Fruit fly (Drosophila melanogaster) whole organism, embryonic: ENCODE data around the gene CG6051.

Source experiments
- Adf1 ChIP-seq: fragments of 200-800 bp; sonication (Bioruptor generic); IDR thresholded peaks from 2 replicates; pipeline ENCODE4 v1.3.6; 2022; ENCODE audit warnings: missing biosample characterization, missing genetic modification characterization
- Blimp-1 ChIP-seq: fragments of 200-800 bp; sonication (Bioruptor generic); optimal IDR thresholded peaks from 3 replicates; lab custom pipeline; 2018; ENCODE audit warnings: missing biosample characterization, missing genetic modification characterization, mild to moderate bottlenecking, moderate library complexity, missing genetic modification reagents
- CG10274 ChIP-seq: fragments of 200-800 bp; sonication (Bioruptor generic); optimal IDR thresholded peaks from 3 replicates; lab custom pipeline; 2017; ENCODE audit warnings: missing biosample characterization, mild to moderate bottlenecking, missing genetic modification characterization
- CG12155 ChIP-seq: fragments of 200-800 bp; sonication (Bioruptor generic); optimal IDR thresholded peaks from 3 replicates; lab custom pipeline; 2016; ENCODE audit warnings: missing biosample characterization, missing genetic modification characterization
- CG12744 ChIP-seq: fragments of 200-800 bp; sonication (Bioruptor generic); optimal IDR thresholded peaks from 2 replicates; lab custom pipeline; 2016; ENCODE audit warnings: missing biosample characterization, missing genetic modification characterization
- CG12769 ChIP-seq: fragments of 200-800 bp; sonication (Bioruptor generic); optimal IDR thresholded peaks from 2 replicates; lab custom pipeline; 2019; ENCODE audit warnings: missing biosample characterization, mild to moderate bottlenecking, missing genetic modification characterization, moderate library complexity
- CG13775 ChIP-seq: fragments of 200-800 bp; sonication (Bioruptor generic); optimal IDR thresholded peaks from 3 replicates; lab custom pipeline; 2017; ENCODE audit warnings: missing biosample characterization, mild to moderate bottlenecking, missing genetic modification characterization
- CG14014 ChIP-seq: fragments of 200-800 bp; sonication (Bioruptor generic); IDR thresholded peaks from 2 replicates; pipeline ENCODE4 v1.3.6; 2022; ENCODE audit warnings: missing biosample characterization, missing genetic modification characterization
- CG14860 ChIP-seq: fragments of 200-800 bp; sonication (Bioruptor generic); IDR thresholded peaks from 3 replicates; pipeline ENCODE4 v1.3.6; 2022; ENCODE audit warnings: missing biosample characterization, missing genetic modification characterization; ENCODE audit not compliant: partially characterized antibody
- CG15011 ChIP-seq: fragments of 200-800 bp; sonication (Bioruptor generic); optimal IDR thresholded peaks from 3 replicates; lab custom pipeline; 2018; ENCODE audit warnings: missing biosample characterization, mild to moderate bottlenecking, missing genetic modification characterization
- CG16815 ChIP-seq: fragments of 200-800 bp; sonication (Bioruptor generic); optimal IDR thresholded peaks from 3 replicates; lab custom pipeline; 2017; ENCODE audit warnings: missing biosample characterization, mild to moderate bottlenecking, missing genetic modification characterization
- CG16863 ChIP-seq: fragments of 200-800 bp; sonication (Bioruptor generic); optimal IDR thresholded peaks from 3 replicates; lab custom pipeline; 2016; ENCODE audit warnings: missing biosample characterization, missing genetic modification characterization
- CG17328 ChIP-seq: fragments of 200-800 bp; sonication (Bioruptor generic); IDR thresholded peaks from 2 replicates; pipeline ENCODE4 v1.3.6; 2022; ENCODE audit warnings: missing biosample characterization, missing genetic modification characterization
- CG18599 ChIP-seq: fragments of 200-800 bp; sonication (Bioruptor generic); optimal IDR thresholded peaks from 3 replicates; lab custom pipeline; 2017; ENCODE audit warnings: missing biosample characterization, missing genetic modification characterization, mild to moderate bottlenecking, moderate library complexity, missing genetic modification reagents
- CG31224 ChIP-seq: fragments of 200-800 bp; sonication (Bioruptor generic); IDR thresholded peaks from 2 replicates; pipeline ENCODE4 v1.3.6; 2022; ENCODE audit warnings: missing biosample characterization, missing genetic modification characterization
- CG31441 ChIP-seq: fragments of 200-800 bp; sonication (Bioruptor generic); IDR thresholded peaks from 2 replicates; pipeline ENCODE4 v1.3.6; 2022; ENCODE audit warnings: missing biosample characterization, missing genetic modification characterization
- CG3163 ChIP-seq: fragments of 200-800 bp; sonication (Bioruptor generic); optimal IDR thresholded peaks from 3 replicates; lab custom pipeline; 2016; ENCODE audit warnings: missing biosample characterization, missing genetic modification characterization
- CG3407 ChIP-seq: fragments of 200-800 bp; sonication (Bioruptor generic); optimal IDR thresholded peaks from 2 replicates; lab custom pipeline; 2018; ENCODE audit warnings: missing biosample characterization, mild to moderate bottlenecking, missing genetic modification characterization
- CG3838 ChIP-seq: fragments of 200-800 bp; sonication (Bioruptor generic); optimal IDR thresholded peaks from 3 replicates; lab custom pipeline; 2016; ENCODE audit warnings: missing biosample characterization, missing genetic modification characterization
- CG4328 ChIP-seq: fragments of 200-800 bp; sonication (Bioruptor generic); optimal IDR thresholded peaks from 3 replicates; lab custom pipeline; 2017; ENCODE audit warnings: missing biosample characterization, missing genetic modification reagents, missing genetic modification characterization
- CG7786 ChIP-seq: fragments of 200-800 bp; sonication (Bioruptor generic); optimal IDR thresholded peaks from 2 replicates; lab custom pipeline; 2016; ENCODE audit warnings: missing biosample characterization, missing genetic modification characterization
- CG7987 ChIP-seq: fragments of 200-800 bp; sonication (Bioruptor generic); optimal IDR thresholded peaks from 2 replicates; lab custom pipeline; 2018; ENCODE audit warnings: missing biosample characterization, mild to moderate bottlenecking, missing genetic modification characterization, moderate library complexity
- CG9817 ChIP-seq: fragments of 200-800 bp; sonication (Bioruptor generic); optimal IDR thresholded peaks from 2 replicates; lab custom pipeline; 2018; ENCODE audit warnings: missing biosample characterization, mild to moderate bottlenecking, missing genetic modification characterization, moderate library complexity
- CG9876 ChIP-seq: fragments of 200-800 bp; sonication (Bioruptor generic); optimal IDR thresholded peaks from 2 replicates; lab custom pipeline; 2016; ENCODE audit warnings: missing biosample characterization, missing genetic modification characterization
- Camta ChIP-seq: fragments of 200-800 bp; sonication (Bioruptor generic); optimal IDR thresholded peaks from 2 replicates; lab custom pipeline; 2016; ENCODE audit warnings: missing biosample characterization, missing genetic modification characterization
- Chrac-16 ChIP-seq: fragments of 200-800 bp; sonication (Bioruptor generic); optimal IDR thresholded peaks from 3 replicates; lab custom pipeline; 2016; ENCODE audit warnings: missing biosample characterization, missing genetic modification characterization
- CoRest ChIP-seq: fragments of 200-800 bp; sonication (Bioruptor generic); optimal IDR thresholded peaks from 3 replicates; lab custom pipeline; 2018; ENCODE audit warnings: missing biosample characterization, mild to moderate bottlenecking, missing genetic modification characterization, moderate library complexity
- Eip74EF ChIP-seq, 2 experiments: fragments of 200-800 bp in 1 of 2; fragments of >200 bp in 1 of 2; sonication (Bioruptor generic) in 1 of 2; optimal IDR thresholded peaks; 2 replicates each; lab custom pipeline; 2017 to 2019; ENCODE audit warnings: missing biosample characterization in 2 of 2, missing genetic modification characterization in 2 of 2, mild to moderate bottlenecking in 1 of 2, moderate library complexity in 1 of 2
- Fer3 ChIP-seq: fragments of 200-800 bp; sonication (Bioruptor generic); optimal IDR thresholded peaks from 2 replicates; lab custom pipeline; 2018; ENCODE audit warnings: missing biosample characterization, mild to moderate bottlenecking, missing genetic modification characterization, moderate library complexity
- Gug ChIP-seq: fragments of 200-800 bp; sonication (Bioruptor generic); IDR thresholded peaks from 4 replicates; pipeline ENCODE4 v1.3.6; 2022; ENCODE audit warnings: missing biosample characterization, missing genetic modification characterization
- HmgZ ChIP-seq: fragments of 200-800 bp; sonication (Bioruptor generic); optimal IDR thresholded peaks from 2 replicates; lab custom pipeline; 2018; ENCODE audit warnings: missing biosample characterization, mild to moderate bottlenecking, missing genetic modification characterization
- Mrtf ChIP-seq: fragments of 200-800 bp; sonication (Bioruptor generic); IDR thresholded peaks from 3 replicates; pipeline ENCODE4 v1.3.6; 2022; ENCODE audit warnings: missing biosample characterization, missing genetic modification characterization
- Oaz ChIP-seq: fragments of 200-800 bp; sonication (Bioruptor generic); IDR thresholded peaks from 2 replicates; pipeline ENCODE4 v1.3.6; 2022; ENCODE audit warnings: missing biosample characterization, missing genetic modification characterization
- PHDP ChIP-seq: fragments of 200-800 bp; sonication (Bioruptor generic); optimal IDR thresholded peaks from 3 replicates; lab custom pipeline; 2018; ENCODE audit warnings: missing biosample characterization, mild to moderate bottlenecking, missing genetic modification characterization, moderate library complexity
- Rx ChIP-seq: fragments of 200-800 bp; sonication (Bioruptor generic); IDR thresholded peaks from 2 replicates; pipeline ENCODE4 v1.3.6; 2022; ENCODE audit warnings: missing biosample characterization, missing genetic modification characterization
- Stat92E ChIP-seq, 3 experiments: fragments of >200 bp in 2 of 3; fragments of 200-800 bp in 1 of 3; sonication (Bioruptor generic) in 1 of 3; optimal IDR thresholded peaks; 2 replicates each; lab custom pipeline; 2017 to 2019; ENCODE audit warnings: missing biosample characterization in 3 of 3, missing genetic modification characterization in 3 of 3, mild to moderate bottlenecking in 1 of 3, moderate library complexity in 1 of 3
- ase ChIP-seq: fragments of 200-800 bp; sonication (Bioruptor generic); IDR thresholded peaks from 3 replicates; pipeline ENCODE4 v1.3.6; 2022; ENCODE audit warnings: missing biosample characterization, missing genetic modification characterization
- chif ChIP-seq, 2 experiments: fragments of 200-800 bp; sonication (Bioruptor generic); optimal IDR thresholded peaks; 3 replicates each; lab custom pipeline; 2016; ENCODE audit warnings: missing biosample characterization in 2 of 2, missing genetic modification characterization in 2 of 2
- crp ChIP-seq, 2 experiments: fragments of 200-800 bp; sonication (Bioruptor generic); optimal IDR thresholded peaks; 2 replicates in 1 of 2; 3 replicates in 1 of 2; lab custom pipeline; 2017; ENCODE audit warnings: missing biosample characterization in 2 of 2, missing genetic modification characterization in 2 of 2, mild to moderate bottlenecking in 1 of 2, moderate library complexity in 1 of 2
- dati ChIP-seq: fragments of 200-800 bp; sonication (Bioruptor generic); IDR thresholded peaks from 2 replicates; pipeline ENCODE4 v1.3.6; 2022; ENCODE audit warnings: missing biosample characterization, missing genetic modification characterization
- dmrt11E ChIP-seq: fragments of 200-800 bp; sonication (Bioruptor generic); optimal IDR thresholded peaks from 3 replicates; lab custom pipeline; 2018; ENCODE audit warnings: missing biosample characterization, mild to moderate bottlenecking, missing genetic modification characterization, moderate library complexity
- gce ChIP-seq: fragments of 200-800 bp; sonication (Bioruptor generic); IDR thresholded peaks from 3 replicates; pipeline ENCODE4 v1.3.6; 2022; ENCODE audit warnings: missing biosample characterization, missing genetic modification characterization
- hb ChIP-seq: fragments of 200-800 bp; sonication (Bioruptor generic); IDR thresholded peaks from 3 replicates; pipeline ENCODE4 v1.3.6; 2022; ENCODE audit warnings: missing biosample characterization, missing genetic modification characterization; ENCODE audit not compliant: partially characterized antibody
- jumu ChIP-seq: fragments of 200-800 bp; sonication (Bioruptor generic); optimal IDR thresholded peaks from 3 replicates; lab custom pipeline; 2016; ENCODE audit warnings: missing biosample characterization, missing genetic modification characterization
- lbe ChIP-seq: fragments of 200-800 bp; sonication (Bioruptor generic); optimal IDR thresholded peaks from 2 replicates; lab custom pipeline; 2016; ENCODE audit warnings: missing biosample characterization, mild to moderate bottlenecking, missing genetic modification characterization
- maf-S ChIP-seq: fragments of 200-800 bp; sonication (Bioruptor generic); optimal IDR thresholded peaks from 2 replicates; lab custom pipeline; 2016; ENCODE audit warnings: missing biosample characterization, missing genetic modification characterization
- oc ChIP-seq: fragments of 200-800 bp; sonication (Bioruptor generic); optimal IDR thresholded peaks from 2 replicates; lab custom pipeline; 2018; ENCODE audit warnings: missing biosample characterization, mild to moderate bottlenecking, missing genetic modification characterization, moderate library complexity
- ranshi ChIP-seq: fragments of 200-800 bp; sonication (Bioruptor generic); IDR thresholded peaks from 2 replicates; pipeline ENCODE4 v1.3.6; 2022; ENCODE audit warnings: missing biosample characterization, missing genetic modification characterization

Gene CG6051

DNA sequence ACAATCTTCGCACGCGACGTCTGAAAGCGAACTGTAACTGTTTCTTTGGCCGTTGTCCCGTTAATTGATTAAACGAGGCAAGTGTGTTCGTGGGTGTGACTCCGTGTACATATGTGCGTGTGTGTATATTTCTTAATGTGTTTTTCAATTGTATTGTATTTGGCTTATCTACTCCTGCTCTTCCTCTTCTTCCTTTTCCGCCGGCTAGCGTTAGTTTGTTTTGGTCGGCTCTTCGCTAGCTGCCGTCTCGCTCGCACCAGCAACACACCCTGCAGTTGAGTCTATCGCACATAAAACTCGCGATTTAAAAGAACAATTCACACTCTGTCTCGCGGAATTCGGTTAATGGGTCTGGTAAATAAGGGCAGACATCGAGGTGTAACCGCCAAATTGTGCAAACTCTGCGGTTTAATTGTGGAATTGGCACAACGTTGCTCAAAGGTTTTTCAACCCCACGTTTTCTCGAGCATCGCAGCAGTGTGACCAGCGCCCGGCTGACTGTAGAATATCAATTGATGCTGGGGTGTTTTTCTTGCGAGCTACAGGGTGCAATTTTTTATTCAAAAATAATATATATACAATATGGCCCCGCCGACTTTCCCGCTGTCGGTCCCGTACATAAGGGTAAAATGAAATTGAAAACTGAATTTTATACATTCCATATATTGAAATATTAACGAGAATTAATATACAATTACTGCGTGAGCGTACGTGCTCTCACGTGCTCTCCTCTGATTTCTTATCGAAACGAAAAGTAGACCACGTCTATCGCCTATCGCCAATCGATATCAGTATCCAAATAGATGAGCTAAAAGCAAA is 38.9 kb downstream of the CG6051 start, which contains the start of the genes gb and CG5815 (continued):
- TF ChIP-seq Adf1 (GFP tag; lab: Robert Waterston, UW) = peak; percentile 64; the same call in 1 of the 2 replicates
- no peak for TF ChIP-seq Eip74EF (GFP tag; optimal IDR thresholded peaks at IDR 0.05; lab: Kevin White, UChicago)
- TF ChIP-seq Gug (GFP tag; lab: Robert Waterston, UW) = peak; percentile 91
- TF ChIP-seq CoRest (tag; lab: Kevin White, UChicago) = peak; percentile 95
- TF ChIP-seq CG4328 (GFP tag; lab: Kevin White, UChicago) = peak; percentile 85
- peak; percentile 75 for TF ChIP-seq CG12744 (GFP tag; lab: Kevin White, UChicago)
- TF ChIP-seq Fer3 = peak; percentile 91
- TF ChIP-seq CG7987 (GFP tag; lab: Kevin White, UChicago) = peak; percentile 88
- TF ChIP-seq maf-S = peak; percentile 66
- peak; percentile 61 for TF ChIP-seq jumu (GFP tag; lab: Kevin White, UChicago)
- TF ChIP-seq lbe (GFP tag; lab: Kevin White, UChicago) = peak; percentile 90
- peak; percentile 76 for TF ChIP-seq CG15011 (GFP tag; lab: Kevin White, UChicago)
- TF ChIP-seq CG16863 = peak; percentile 77
- TF ChIP-seq CG12155 (GFP tag; lab: Kevin White, UChicago) = peak; percentile 93
- TF ChIP-seq CG9817 = peak; percentile 91
- TF ChIP-seq dati (GFP tag; lab: Robert Waterston, UW) = no peak; the same call in 1 of the 2 replicates
- TF ChIP-seq CG16815 (GFP tag; lab: Kevin White, UChicago) = peak; percentile 90
- peak in 1 of 2 experiments; percentile 66 for TF ChIP-seq crp (GFP tag; optimal IDR thresholded peaks at IDR 0.05; lab: Kevin White, UChicago)
- TF ChIP-seq CG13775 (GFP tag; lab: Kevin White, UChicago) = peak; percentile 94
- peak; percentile 73 for TF ChIP-seq Camta (GFP tag; lab: Kevin White, UChicago)
- peak; percentile 67 for TF ChIP-seq CG7786 (GFP tag; lab: Kevin White, UChicago)
- peak; percentile 87 for TF ChIP-seq dmrt11E
- peak; percentile 91 for TF ChIP-seq HmgZ (tag; lab: Kevin White, UChicago)
- TF ChIP-seq ase (GFP tag; lab: Robert Waterston, UW) = peak; percentile 84
- peak; percentile 20 for TF ChIP-seq CG3163
- peak; percentile 87 for TF ChIP-seq CG31224
- TF ChIP-seq Stat92E (GFP tag; optimal IDR thresholded peaks at IDR 0.05; lab: Kevin White, UChicago) = peak in 1 of 3 experiments; percentile 34
- TF ChIP-seq Blimp-1 = peak; percentile 83
- TF ChIP-seq Mrtf (GFP tag; lab: Robert Waterston, UW) = peak; percentile 88
- TF ChIP-seq gce = peak; percentile 84
- peak; percentile 93 for TF ChIP-seq hb
- TF ChIP-seq CG12769 (tag; lab: Kevin White, UChicago) = no peak
- TF ChIP-seq CG10274 = peak; percentile 76
- TF ChIP-seq chif (GFP tag; optimal IDR thresholded peaks at IDR 0.05; lab: Kevin White, UChicago) = peak; percentile 78 to 84
- peak; percentile 23 for TF ChIP-seq CG9876 (GFP tag; lab: Kevin White, UChicago)
- TF ChIP-seq PHDP (tag; lab: Kevin White, UChicago) = peak; percentile 92
- TF ChIP-seq CG3407 (GFP tag; lab: Kevin White, UChicago) = peak; percentile 63
- peak; percentile 93 for TF ChIP-seq CG14014 (GFP tag; lab: Robert Waterston, UW)
- peak; percentile 80 for TF ChIP-seq Oaz (GFP tag; lab: Robert Waterston, UW)
- peak; percentile 92 for TF ChIP-seq CG17328
- TF ChIP-seq oc = no peak
- peak; percentile 89 for TF ChIP-seq ranshi
- peak; percentile 94 for TF ChIP-seq CG18599 (GFP tag; lab: Kevin White, UChicago)
- peak; percentile 97 for TF ChIP-seq CG14860
- peak; percentile 86 for TF ChIP-seq Rx
- peak; percentile 77 for TF ChIP-seq CG3838 (GFP tag; lab: Kevin White, UChicago)
- TF ChIP-seq CG31441 (GFP tag; lab: Robert Waterston, UW) = peak; percentile 95
- TF ChIP-seq Chrac-16 = peak; percentile 93
